Worm (Caenorhabditis elegans) whole organism, L2 larva: Measurements from ENCODE around the gene T05H4.4.

ENCODE experiments used
- C34F6.9 ChIP-seq: fragments of 150-350 bp; optimal IDR thresholded peaks from 2 replicates; lab custom pipeline; 2014; ENCODE audit warnings: missing biosample characterization, missing genetic modification characterization
- F13H6.1 ChIP-seq: sonication (generic microtip); optimal IDR thresholded peaks from 2 replicates; lab custom pipeline; 2016; ENCODE audit warnings: missing genetic modification characterization, missing compliant biosample characterization
- Y55F3AM.14 ChIP-seq: fragments of 200-800 bp; sonication (Bioruptor generic); optimal IDR thresholded peaks from 2 replicates; lab custom pipeline; 2018; ENCODE audit warnings: mild to moderate bottlenecking, missing genetic modification characterization, missing compliant biosample characterization
- ZK546.5 ChIP-seq: sonication (generic microtip); optimal IDR thresholded peaks from 2 replicates; lab custom pipeline; 2017; ENCODE audit warnings: missing biosample characterization, missing genetic modification characterization
- aly-2 ChIP-seq: fragments of 150-350 bp; optimal IDR thresholded peaks from 2 replicates; lab custom pipeline; 2014; ENCODE audit warnings: missing biosample characterization, missing genetic modification characterization
- blmp-1 ChIP-seq: sonication (generic microtip); optimal IDR thresholded peaks from 2 replicates; lab custom pipeline; 2017; ENCODE audit warnings: missing genetic modification characterization, mild to moderate bottlenecking, missing compliant biosample characterization, antibody characterized with exemption, moderate library complexity; ENCODE audit not compliant: insufficient read depth
- ceh-16 ChIP-seq: fragments of 150-350 bp; optimal IDR thresholded peaks from 2 replicates; lab custom pipeline; 2014; ENCODE audit warnings: missing biosample characterization, missing genetic modification characterization
- ceh-82 ChIP-seq: fragments of 150-350 bp; optimal IDR thresholded peaks from 2 replicates; lab custom pipeline; 2014; ENCODE audit warnings: missing biosample characterization, missing genetic modification characterization
- crh-2 ChIP-seq: sonication (generic microtip); optimal IDR thresholded peaks from 2 replicates; lab custom pipeline; 2017; ENCODE audit warnings: missing biosample characterization, missing genetic modification characterization
- dmd-4 ChIP-seq: sonication (generic microtip); optimal IDR thresholded peaks from 2 replicates; lab custom pipeline; 2017; ENCODE audit warnings: missing biosample characterization, missing genetic modification characterization
- egl-27 ChIP-seq: sonication (generic microtip); optimal IDR thresholded peaks from 3 replicates; lab custom pipeline; 2017; ENCODE audit warnings: missing biosample characterization, missing genetic modification reagents, missing genetic modification characterization
- elt-1 ChIP-seq: fragments of 150-350 bp; optimal IDR thresholded peaks from 2 replicates; lab custom pipeline; 2014; ENCODE audit warnings: missing biosample characterization, missing genetic modification characterization
- fos-1 ChIP-seq: fragments of 150-350 bp; optimal IDR thresholded peaks from 2 replicates; lab custom pipeline; 2014; ENCODE audit warnings: missing biosample characterization, missing genetic modification characterization
- gmeb-1 ChIP-seq: fragments of 150-350 bp; optimal IDR thresholded peaks from 2 replicates; lab custom pipeline; 2014; ENCODE audit warnings: missing biosample characterization, missing genetic modification characterization
- lin-11 ChIP-seq: fragments of 150-350 bp; sonication (generic microtip); optimal IDR thresholded peaks from 2 replicates; lab custom pipeline; 2014; ENCODE audit warnings: missing biosample characterization, missing genetic modification characterization, inconsistent platforms, mixed read lengths
- lin-13 ChIP-seq: fragments of 150-350 bp; optimal IDR thresholded peaks from 2 replicates; lab custom pipeline; 2014; ENCODE audit warnings: missing biosample characterization, missing genetic modification reagents, missing genetic modification characterization
- lsy-2 ChIP-seq, 2 experiments: fragments of 150-350 bp in 1 of 2; sonication (generic microtip) in 1 of 2; optimal IDR thresholded peaks; 2 replicates each; lab custom pipeline; 2014 to 2017; ENCODE audit warnings: missing biosample characterization in 2 of 2, missing genetic modification characterization in 2 of 2
- mab-5 ChIP-seq: fragments of 150-350 bp; optimal IDR thresholded peaks from 2 replicates; lab custom pipeline; 2014; ENCODE audit warnings: missing biosample characterization, missing genetic modification characterization
- mbf-1 ChIP-seq: sonication (generic microtip); optimal IDR thresholded peaks from 2 replicates; lab custom pipeline; 2017; ENCODE audit warnings: missing biosample characterization, missing genetic modification characterization
- mdl-1 ChIP-seq, 2 experiments: fragments of 150-350 bp in 1 of 2; sonication (generic microtip) in 1 of 2; optimal IDR thresholded peaks; 2 replicates each; lab custom pipeline; 2017; ENCODE audit warnings: missing biosample characterization in 2 of 2, missing genetic modification characterization in 2 of 2
- nhr-10 ChIP-seq: sonication (generic microtip); optimal IDR thresholded peaks from 2 replicates; lab custom pipeline; 2017; ENCODE audit warnings: missing biosample characterization, missing genetic modification characterization
- nhr-11 ChIP-seq: fragments of 150-350 bp; optimal IDR thresholded peaks from 2 replicates; lab custom pipeline; 2014; ENCODE audit warnings: missing biosample characterization, missing genetic modification characterization
- nhr-12 ChIP-seq: fragments of 150-350 bp; optimal IDR thresholded peaks from 2 replicates; lab custom pipeline; 2014; ENCODE audit warnings: missing biosample characterization, missing genetic modification characterization
- nhr-129 ChIP-seq: fragments of 150-350 bp; optimal IDR thresholded peaks from 2 replicates; lab custom pipeline; 2014; ENCODE audit warnings: missing biosample characterization, missing genetic modification characterization
- nhr-21 ChIP-seq: fragments of 150-350 bp; optimal IDR thresholded peaks from 2 replicates; lab custom pipeline; 2014; ENCODE audit warnings: missing biosample characterization, missing genetic modification characterization
- nhr-23 ChIP-seq: fragments of 150-350 bp; optimal IDR thresholded peaks from 2 replicates; lab custom pipeline; 2014; ENCODE audit warnings: missing biosample characterization, missing genetic modification reagents, missing genetic modification characterization
- nhr-237 ChIP-seq: fragments of 150-350 bp; optimal IDR thresholded peaks from 2 replicates; lab custom pipeline; 2014; ENCODE audit warnings: missing biosample characterization, missing genetic modification characterization
- nhr-25 ChIP-seq: fragments of 150-350 bp; sonication (generic microtip); optimal IDR thresholded peaks from 3 replicates; lab custom pipeline; 2014; ENCODE audit warnings: missing biosample characterization, missing genetic modification characterization
- nhr-6 ChIP-seq: fragments of 150-350 bp; optimal IDR thresholded peaks from 2 replicates; lab custom pipeline; 2014; ENCODE audit warnings: missing biosample characterization, missing genetic modification characterization
- peb-1 ChIP-seq: fragments of 150-350 bp; optimal IDR thresholded peaks from 2 replicates; lab custom pipeline; 2014; ENCODE audit warnings: missing biosample characterization, missing genetic modification characterization
- sem-4 ChIP-seq: fragments of 150-350 bp; optimal IDR thresholded peaks from 2 replicates; lab custom pipeline; 2014; ENCODE audit warnings: missing biosample characterization, missing genetic modification reagents, missing genetic modification characterization
- skn-1 ChIP-seq: sonication (generic microtip); optimal IDR thresholded peaks from 2 replicates; lab custom pipeline; 2017; ENCODE audit warnings: missing biosample characterization, missing genetic modification characterization
- sma-3 ChIP-seq: sonication (generic microtip); optimal IDR thresholded peaks from 2 replicates; lab custom pipeline; 2016; ENCODE audit warnings: missing genetic modification reagents, missing genetic modification characterization, missing compliant biosample characterization
- sma-9 ChIP-seq, 2 experiments: fragments of 150-350 bp in 1 of 2; sonication (generic microtip) in 1 of 2; optimal IDR thresholded peaks; 2 replicates each; lab custom pipeline; 2014 to 2016; ENCODE audit warnings: missing genetic modification characterization in 2 of 2, mild to moderate bottlenecking in 1 of 2, missing biosample characterization in 1 of 2, missing compliant biosample characterization in 1 of 2, missing genetic modification reagents in 1 of 2, moderate library complexity in 1 of 2
- snpc-4 ChIP-seq: fragments of 150-350 bp; optimal IDR thresholded peaks from 2 replicates; lab custom pipeline; 2014; ENCODE audit warnings: missing biosample characterization, missing genetic modification characterization
- unc-39 ChIP-seq: fragments of 150-350 bp; optimal IDR thresholded peaks from 2 replicates; lab custom pipeline; 2014; ENCODE audit warnings: missing biosample characterization, missing genetic modification characterization
- unc-55 ChIP-seq: fragments of 150-350 bp; sonication (generic microtip); optimal IDR thresholded peaks from 3 replicates; lab custom pipeline; 2014; ENCODE audit warnings: missing biosample characterization, missing genetic modification reagents, missing genetic modification characterization
- unc-62 ChIP-seq: fragments of 150-350 bp; optimal IDR thresholded peaks from 2 replicates; lab custom pipeline; 2014; ENCODE audit warnings: missing biosample characterization, missing genetic modification reagents, missing genetic modification characterization
- zag-1 ChIP-seq: fragments of 150-350 bp; optimal IDR thresholded peaks from 2 replicates; lab custom pipeline; 2014; ENCODE audit warnings: missing biosample characterization, missing genetic modification characterization
- ztf-1 ChIP-seq: fragments of 200-800 bp; sonication (Bioruptor generic); conservative IDR thresholded peaks from 2 replicates; pipeline ENCODE4 v1.3.6; 2022; ENCODE audit warnings: missing genetic modification characterization, missing compliant biosample characterization
- ztf-11 ChIP-seq: sonication (generic microtip); optimal IDR thresholded peaks from 2 replicates; lab custom pipeline; 2017; ENCODE audit warnings: missing biosample characterization, missing genetic modification characterization

Gene T05H4.4

ce11 chrV:6426843-6427242 is 11.9 kb upstream of the T05H4.4 start, which contains the start of gene atp-4:
atp-4 (minus strand) TSS chrV:6427112.
- TF ChIP-seq nhr-237 (tag; lab: Kevin White, UChicago) = no peak
- peak; percentile 11 for TF ChIP-seq Y55F3AM.14 (GFP tag; lab: Kevin White, UChicago)
- TF ChIP-seq nhr-23 (tag; lab: Kevin White, UChicago) = no peak
- no peak for TF ChIP-seq F13H6.1 (tag; lab: Kevin White, UChicago)
- TF ChIP-seq nhr-11 = no peak

ce11 chrV:6427433-6427832 is 11.3 kb upstream of the T05H4.4 start:
- TF ChIP-seq unc-55 (GFP tag; lab: Kevin White, UChicago) (peak; percentile 58), sma-9 (GFP tag; optimal IDR thresholded peaks at IDR 0.05; lab: Kevin White, UChicago) (peak; percentile 10), sma-9 (tag; optimal IDR thresholded peaks at IDR 0.05; lab: Kevin White, UChicago) (no peak), nhr-11 (no peak), fos-1 (tag; lab: Kevin White, UChicago) (peak; percentile 32), C34F6.9 (peak; percentile 57), sem-4 (peak; percentile 20), unc-62 (GFP tag; lab: Kevin White, UChicago) (no peak), nhr-129 (peak; percentile 5), F13H6.1 (tag; lab: Kevin White, UChicago) (peak; percentile 65), lin-13 (peak; percentile 24), unc-39 (tag; lab: Kevin White, UChicago) (no peak), nhr-25 (peak; percentile 45), nhr-6 (tag; lab: Kevin White, UChicago) (peak; percentile 4), nhr-21 (tag; lab: Kevin White, UChicago) (peak; percentile 22), egl-27 (tag; lab: Kevin White, UChicago) (no peak), lsy-2 (tag; optimal IDR thresholded peaks at IDR 0.05; lab: Kevin White, UChicago) (peak; percentile 36 to 81), nhr-237 (tag; lab: Kevin White, UChicago) (no peak), ceh-16 (tag; lab: Kevin White, UChicago) (no peak), sma-3 (GFP tag; lab: Kevin White, UChicago) (peak; percentile 30), crh-2 (tag; lab: Kevin White, UChicago) (peak; percentile 53)

- TF ChIP-seq ceh-82 (tag; lab: Kevin White, UChicago) = no peak
- TF ChIP-seq lin-11 (tag; lab: Kevin White, UChicago) = no peak
- TF ChIP-seq sma-3 (GFP tag; lab: Kevin White, UChicago) = peak; percentile 61
- no peak for TF ChIP-seq ZK546.5 (tag; lab: Kevin White, UChicago)
- TF ChIP-seq nhr-6 (tag; lab: Kevin White, UChicago) = no peak
- TF ChIP-seq aly-2 (tag; lab: Kevin White, UChicago) = no peak
- no peak for TF ChIP-seq unc-55 (GFP tag; lab: Kevin White, UChicago)
- TF ChIP-seq sma-9 (GFP tag; optimal IDR thresholded peaks at IDR 0.05; lab: Kevin White, UChicago) = peak; percentile 21
- TF ChIP-seq sma-9 (tag; optimal IDR thresholded peaks at IDR 0.05; lab: Kevin White, UChicago) = no peak
- TF ChIP-seq skn-1 (tag; lab: Kevin White, UChicago) = no peak
- peak; percentile 19 for TF ChIP-seq gmeb-1 (tag; lab: Kevin White, UChicago)
- TF ChIP-seq zag-1 (tag; lab: Kevin White, UChicago) = no peak
- no peak for TF ChIP-seq sem-4
- no peak for TF ChIP-seq snpc-4 (tag; lab: Kevin White, UChicago)
- TF ChIP-seq ztf-11 (tag; lab: Kevin White, UChicago) = no peak
- no peak for TF ChIP-seq mdl-1 (tag; optimal IDR thresholded peaks at IDR 0.05; lab: Kevin White, UChicago)
- TF ChIP-seq C34F6.9 = no peak
- TF ChIP-seq fos-1 (tag; lab: Kevin White, UChicago) = no peak
- TF ChIP-seq F13H6.1 (tag; lab: Kevin White, UChicago) = no peak
- TF ChIP-seq nhr-25 = peak; percentile 66
- no peak for TF ChIP-seq peb-1 (tag; lab: Kevin White, UChicago)
- TF ChIP-seq blmp-1 (tag; lab: Kevin White, UChicago) = peak; percentile 3
- no peak for TF ChIP-seq mab-5 (tag; lab: Kevin White, UChicago)
- TF ChIP-seq lsy-2 (tag; optimal IDR thresholded peaks at IDR 0.05; lab: Kevin White, UChicago) = no peak
- TF ChIP-seq ceh-16 (tag; lab: Kevin White, UChicago) = no peak
- TF ChIP-seq mbf-1 (tag; lab: Kevin White, UChicago) = no peak
- TF ChIP-seq nhr-12 (tag; lab: Kevin White, UChicago) = no peak
- TF ChIP-seq dmd-4 = no peak
- TF ChIP-seq unc-62 (GFP tag; lab: Kevin White, UChicago) = no peak
- TF ChIP-seq nhr-21 (tag; lab: Kevin White, UChicago) = peak; percentile 6
- peak; percentile 16 for TF ChIP-seq nhr-129
- TF ChIP-seq elt-1 = no peak
- no peak for TF ChIP-seq nhr-10 (tag; lab: Kevin White, UChicago)
- no peak for TF ChIP-seq ztf-1 (GFP tag; lab: Robert Waterston, UW)
These were observed 8.8 kb upstream of the T05H4.4 start, which contains the start of gene alh-4 for ce11 chrV:6429870-6430339. alh-4 (minus strand) TSS chrV:6429920.
